Worm (Caenorhabditis elegans) whole organism, L4/young adult: ENCODE measurements around the gene F14D2.19.

Experiments used
- dao-5 ChIP-seq: sonication (generic microtip); optimal IDR thresholded peaks from 2 replicates; lab custom pipeline; 2016; ENCODE audit warnings: missing genotype, missing genetic modification characterization, moderate library complexity, missing compliant biosample characterization
- him-1 ChIP-seq: sonication (generic microtip); optimal IDR thresholded peaks from 2 replicates; lab custom pipeline; 2016; ENCODE audit warnings: missing genotype, missing genetic modification reagents, missing genetic modification characterization, missing compliant biosample characterization

DNA sequence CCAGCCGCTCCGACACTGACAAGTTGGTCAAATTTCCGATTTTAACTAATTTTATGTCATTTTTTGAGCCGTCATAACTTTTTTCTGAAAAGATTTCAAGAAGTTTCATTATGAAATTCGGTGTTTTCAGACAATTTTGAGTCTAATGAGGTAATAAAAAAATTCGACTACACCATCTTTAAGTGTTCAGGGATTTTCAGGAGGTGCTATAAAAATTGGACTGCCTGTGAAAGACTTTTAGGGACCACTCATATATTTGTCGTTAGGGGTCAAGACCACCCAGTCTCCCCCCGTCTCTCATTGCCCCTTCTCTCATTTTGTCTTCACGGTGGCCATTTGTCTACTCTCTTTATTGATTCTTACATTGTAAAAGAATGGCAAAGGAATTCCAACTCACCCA, 37.8 kb upstream of the F14D2.19 start, which contains the start of gene bath-10:
- TF ChIP-seq him-1 (tag; lab: Kevin White, UChicago) = no peak
- no peak for TF ChIP-seq dao-5 (tag; lab: Kevin White, UChicago)
